Fruit fly (Drosophila melanogaster) whole organism, prepupa: Measurements from ENCODE around the gene CG4907.

ENCODE experiments used
- Blimp-1 ChIP-seq: fragments of 200-800 bp; sonication (Bioruptor generic); optimal IDR thresholded peaks from 3 replicates; lab custom pipeline; 2017; ENCODE audit warnings: missing biosample characterization, missing genetic modification characterization, mild to moderate bottlenecking, moderate library complexity, missing genetic modification reagents
- CG11294 ChIP-seq: fragments of 200-800 bp; sonication (Bioruptor generic); IDR thresholded peaks from 2 replicates; pipeline ENCODE4 v1.3.6; 2022; ENCODE audit warnings: missing biosample characterization, missing genetic modification characterization
- CG11902 ChIP-seq: fragments of 200-800 bp; sonication (Bioruptor generic); optimal IDR thresholded peaks from 3 replicates; lab custom pipeline; 2016; ENCODE audit warnings: missing biosample characterization, missing genetic modification characterization
- CG1621 ChIP-seq: fragments of 200-800 bp; sonication (Bioruptor generic); optimal IDR thresholded peaks from 3 replicates; lab custom pipeline; 2018; ENCODE audit warnings: missing biosample characterization, mild to moderate bottlenecking, missing genetic modification characterization
- CG16779 ChIP-seq: fragments of 200-800 bp; sonication (Bioruptor generic); optimal IDR thresholded peaks from 3 replicates; lab custom pipeline; 2017; ENCODE audit warnings: missing biosample characterization, mild to moderate bottlenecking, missing genetic modification characterization
- CG3032 ChIP-seq: fragments of 200-800 bp; optimal IDR thresholded peaks from 2 replicates; lab custom pipeline; 2019; ENCODE audit warnings: missing biosample characterization, mild to moderate bottlenecking, missing genetic modification characterization, moderate library complexity
- CG31627 ChIP-seq: fragments of 200-800 bp; sonication (Bioruptor generic); optimal IDR thresholded peaks from 3 replicates; lab custom pipeline; 2016; ENCODE audit warnings: missing biosample characterization, missing genetic modification characterization
- CG32006 ChIP-seq: fragments of 200-800 bp; sonication (Bioruptor generic); optimal IDR thresholded peaks from 3 replicates; lab custom pipeline; 2017; ENCODE audit warnings: missing biosample characterization, mild to moderate bottlenecking, missing genetic modification characterization
- CG34406 ChIP-seq: fragments of 200-800 bp; sonication (Bioruptor generic); optimal IDR thresholded peaks from 3 replicates; lab custom pipeline; 2016; ENCODE audit warnings: missing biosample characterization, missing genetic modification characterization
- CG4318 ChIP-seq: fragments of 200-800 bp; sonication (Bioruptor generic); optimal IDR thresholded peaks from 3 replicates; lab custom pipeline; 2017; ENCODE audit warnings: missing biosample characterization, mild to moderate bottlenecking, missing genetic modification characterization
- CG6163 ChIP-seq: fragments of 200-800 bp; sonication (Bioruptor generic); IDR thresholded peaks from 3 replicates; pipeline ENCODE4 v1.3.6; 2022; ENCODE audit warnings: missing biosample characterization, missing genetic modification characterization
- CG6792 ChIP-seq: fragments of 200-800 bp; sonication (Bioruptor generic); optimal IDR thresholded peaks from 3 replicates; lab custom pipeline; 2016; ENCODE audit warnings: missing biosample characterization, missing genetic modification characterization
- CG6854 ChIP-seq: fragments of 200-800 bp; sonication (Bioruptor generic); optimal IDR thresholded peaks from 2 replicates; lab custom pipeline; 2017; ENCODE audit warnings: missing biosample characterization, mild to moderate bottlenecking, missing genetic modification characterization
- CG7368 ChIP-seq: fragments of 200-800 bp; sonication (Bioruptor generic); optimal IDR thresholded peaks from 3 replicates; lab custom pipeline; 2016; ENCODE audit warnings: missing biosample characterization, missing genetic modification characterization
- CG8119 ChIP-seq: fragments of 200-800 bp; sonication (Bioruptor generic); IDR thresholded peaks from 3 replicates; pipeline ENCODE4 v1.3.6; 2022; ENCODE audit warnings: missing biosample characterization, missing genetic modification characterization
- CG8632 ChIP-seq: fragments of 200-800 bp; sonication (Bioruptor generic); optimal IDR thresholded peaks from 3 replicates; lab custom pipeline; 2016; ENCODE audit warnings: missing biosample characterization, missing genetic modification characterization
- CG9139 ChIP-seq: fragments of 200-800 bp; sonication (Bioruptor generic); optimal IDR thresholded peaks from 3 replicates; lab custom pipeline; 2017; ENCODE audit warnings: missing biosample characterization, mild to moderate bottlenecking, missing genetic modification characterization
- Eip78C ChIP-seq: fragments of 200-800 bp; sonication (Bioruptor generic); peaks from one replicate; lab custom pipeline; 2016; ENCODE audit warnings: missing biosample characterization, missing genetic modification characterization
- Ets21C ChIP-seq: fragments of 200-800 bp; sonication (Bioruptor generic); optimal IDR thresholded peaks from 3 replicates; lab custom pipeline; 2016; ENCODE audit warnings: missing biosample characterization, missing genetic modification characterization
- Ets96B ChIP-seq: fragments of 200-800 bp; optimal IDR thresholded peaks from 2 replicates; lab custom pipeline; 2019; ENCODE audit warnings: missing biosample characterization, mild to moderate bottlenecking, missing genetic modification characterization, moderate library complexity
- Hr39 ChIP-seq: fragments of 200-800 bp; sonication (Bioruptor generic); optimal IDR thresholded peaks from 2 replicates; lab custom pipeline; 2016; ENCODE audit warnings: missing biosample characterization, missing genetic modification characterization
- Hr4 ChIP-seq: fragments of 200-800 bp; sonication (Bioruptor generic); optimal IDR thresholded peaks from 3 replicates; lab custom pipeline; 2016; ENCODE audit warnings: missing biosample characterization, missing genetic modification characterization
- Lpt ChIP-seq: fragments of 200-800 bp; sonication (Bioruptor generic); optimal IDR thresholded peaks from 3 replicates; lab custom pipeline; 2016; ENCODE audit warnings: missing biosample characterization, missing genetic modification characterization
- Met ChIP-seq: fragments of 200-800 bp; sonication (Bioruptor generic); optimal IDR thresholded peaks from 3 replicates; lab custom pipeline; 2016; ENCODE audit warnings: missing biosample characterization, missing genetic modification characterization
- OdsH ChIP-seq: fragments of 200-800 bp; sonication (Bioruptor generic); optimal IDR thresholded peaks from 3 replicates; lab custom pipeline; 2016; ENCODE audit warnings: missing biosample characterization, missing genetic modification characterization
- Smox ChIP-seq: fragments of 200-800 bp; sonication (Bioruptor generic); optimal IDR thresholded peaks from 3 replicates; lab custom pipeline; 2016; ENCODE audit warnings: missing biosample characterization, missing genetic modification characterization
- Sox15 ChIP-seq: fragments of 200-800 bp; sonication (Bioruptor generic); optimal IDR thresholded peaks from 3 replicates; lab custom pipeline; 2016; ENCODE audit warnings: missing biosample characterization, missing genetic modification characterization
- dsx ChIP-seq: fragments of 200-800 bp; optimal IDR thresholded peaks from 3 replicates; lab custom pipeline; 2019; ENCODE audit warnings: missing biosample characterization, mild to moderate bottlenecking, missing genetic modification characterization, moderate library complexity; ENCODE audit not compliant: poor library complexity, severe bottlenecking
- eg ChIP-seq: fragments of 200-800 bp; sonication (Bioruptor generic); IDR thresholded peaks from 3 replicates; pipeline ENCODE4 v1.3.6; 2022; ENCODE audit warnings: missing biosample characterization, missing genetic modification characterization
- esn ChIP-seq: fragments of 200-800 bp; sonication (Bioruptor generic); optimal IDR thresholded peaks from 2 replicates; lab custom pipeline; 2016; ENCODE audit warnings: missing biosample characterization, mild to moderate bottlenecking, missing genetic modification characterization, moderate library complexity
- fd85E ChIP-seq: fragments of 200-800 bp; sonication (Bioruptor generic); optimal IDR thresholded peaks from 3 replicates; lab custom pipeline; 2016; ENCODE audit warnings: missing biosample characterization, missing genetic modification characterization
- lz ChIP-seq: fragments of 200-800 bp; sonication (Bioruptor generic); optimal IDR thresholded peaks from 3 replicates; lab custom pipeline; 2016; ENCODE audit warnings: missing biosample characterization, missing genetic modification characterization
- net ChIP-seq: fragments of 200-800 bp; sonication (Bioruptor generic); optimal IDR thresholded peaks from 3 replicates; lab custom pipeline; 2016; ENCODE audit warnings: missing biosample characterization, missing genetic modification characterization
- pdm3 ChIP-seq: fragments of 200-800 bp; sonication (Bioruptor generic); optimal IDR thresholded peaks from 3 replicates; lab custom pipeline; 2016; ENCODE audit warnings: missing biosample characterization, missing genetic modification characterization
- ss ChIP-seq, 2 experiments: fragments of 200-800 bp; sonication (Bioruptor generic); optimal IDR thresholded peaks; 2 replicates in 1 of 2; 3 replicates in 1 of 2; lab custom pipeline; 2017 to 2018; ENCODE audit warnings: mild to moderate bottlenecking in 2 of 2, missing biosample characterization in 2 of 2, missing genetic modification characterization in 2 of 2, moderate library complexity in 1 of 2
- svp ChIP-seq: fragments of 200-800 bp; sonication (Bioruptor generic); peaks from one replicate; lab custom pipeline; 2016; ENCODE audit warnings: missing biosample characterization, missing genetic modification characterization

Gene CG4907

dm6 chr3R:22745432-22745831 is 34.9 kb upstream of the CG4907 start, which contains the start of the genes vret and HP1c:
vret (minus strand) TSS chr3R:22745581.
HP1c (plus strand) TSS chr3R:22745620.
- no peak for TF ChIP-seq eg (GFP tag; lab: Robert Waterston, UW)
- TF ChIP-seq Ets96B (tag; lab: Kevin White, UChicago), result no peak
- TF ChIP-seq CG16779 (tag; lab: Kevin White, UChicago), result no peak
- TF ChIP-seq OdsH, result no peak
- no peak for TF ChIP-seq CG3032 (tag; lab: Kevin White, UChicago)
- TF ChIP-seq CG11294 (GFP tag; lab: Robert Waterston, UW), result no peak
- no peak for TF ChIP-seq Hr4 (GFP tag; lab: Kevin White, UChicago)
- no peak for TF ChIP-seq Blimp-1
- TF ChIP-seq dsx (GFP tag; lab: Kevin White, UChicago), result no peak
- TF ChIP-seq CG31627 (GFP tag; lab: Kevin White, UChicago), result no peak
- no peak for TF ChIP-seq CG11902 (GFP tag; lab: Kevin White, UChicago)
- no peak for TF ChIP-seq lz
- TF ChIP-seq pdm3 (GFP tag; lab: Kevin White, UChicago), result no peak
- no peak for TF ChIP-seq CG6163 (GFP tag; lab: Robert Waterston, UW)
- TF ChIP-seq CG6854, result no peak

- TF ChIP-seq CG1621 (tag; lab: Kevin White, UChicago) (no peak), CG4318 (GFP tag; lab: Kevin White, UChicago) (no peak), CG11294 (GFP tag; lab: Robert Waterston, UW) (no peak), CG34406 (no peak), CG7368 (GFP tag; lab: Kevin White, UChicago) (no peak), CG9139 (GFP tag; lab: Kevin White, UChicago) (no peak), Lpt (no peak), Ets96B (tag; lab: Kevin White, UChicago) (no peak)
Observed at dm6 chr3R:22740930-22741329, 30.4 kb upstream of the CG4907 start, which contains the start of the genes Dcr-1 and CG6985. Dcr-1 (minus strand) TSS chr3R:22741091. CG6985 (plus strand) TSS chr3R:22741150.

dm6 chr3R:22733751-22734150 is 23.2 kb upstream of the CG4907 start, which contains the start of gene Takl2:
Takl2 (minus strand) TSS chr3R:22733851.
- TF ChIP-seq CG32006 (no peak), esn (no peak), Lpt (no peak), CG7368 (GFP tag; lab: Kevin White, UChicago) (no peak), fd85E (GFP tag; lab: Kevin White, UChicago) (no peak), CG8119 (no peak), Eip78C (no peak), Sox15 (GFP tag; lab: Kevin White, UChicago) (no peak), svp (GFP tag; lab: Kevin White, UChicago) (no peak), Ets21C (GFP tag; lab: Kevin White, UChicago) (no peak), Smox (GFP tag; lab: Kevin White, UChicago) (no peak), CG6792 (GFP tag; lab: Kevin White, UChicago) (no peak), CG1621 (tag; lab: Kevin White, UChicago) (no peak), CG3032 (tag; lab: Kevin White, UChicago) (no peak), OdsH (no peak), CG6854 (no peak), dsx (GFP tag; lab: Kevin White, UChicago) (no peak), Hr39 (GFP tag; lab: Kevin White, UChicago) (no peak)

- TF ChIP-seq CG3032 (tag; lab: Kevin White, UChicago) (no peak), net (GFP tag; lab: Kevin White, UChicago) (no peak), CG11902 (GFP tag; lab: Kevin White, UChicago) (no peak), CG1621 (tag; lab: Kevin White, UChicago) (no peak), CG16779 (tag; lab: Kevin White, UChicago) (no peak), CG8119 (no peak), Hr4 (GFP tag; lab: Kevin White, UChicago) (no peak), OdsH (no peak), CG8632 (GFP tag; lab: Kevin White, UChicago) (no peak), Smox (GFP tag; lab: Kevin White, UChicago) (no peak), Met (GFP tag; lab: Kevin White, UChicago) (no peak), ss (GFP tag; optimal IDR thresholded peaks at IDR 0.05; lab: Kevin White, UChicago) (no peak)
- TF ChIP-seq, all 60 proteins: peak for 0
Observed at dm6 chr3R:22732995-22733394, 22.4 kb upstream of the CG4907 start.
